Worm (Caenorhabditis elegans) whole organism, L4 larva: ENCODE measurements around the gene C02E7.6.

ENCODE experiments used
- F44E2.7 ChIP-seq: fragments of 200-800 bp; sonication (Bioruptor generic); IDR thresholded peaks from 2 replicates; pipeline ENCODE4 v2.1.2; 2022; ENCODE audit warnings: missing genetic modification characterization, missing compliant biosample characterization
- Y75B8A.6 ChIP-seq: fragments of 200-800 bp; sonication (Bioruptor generic); IDR thresholded peaks from 2 replicates; pipeline ENCODE4 v1.3.6; 2022; ENCODE audit warnings: missing genetic modification reagents, missing genetic modification characterization, missing compliant biosample characterization
- aly-2 ChIP-seq: sonication (generic microtip); optimal IDR thresholded peaks from 2 replicates; lab custom pipeline; 2018; ENCODE audit warnings: missing biosample characterization, missing genetic modification characterization
- ama-1 ChIP-seq: fragments of 150-350 bp; optimal IDR thresholded peaks from 2 replicates; lab custom pipeline; 2014; ENCODE audit warnings: inconsistent platforms, mixed read lengths
- attf-4 ChIP-seq: sonication (generic microtip); optimal IDR thresholded peaks from 3 replicates; lab custom pipeline; 2017; ENCODE audit warnings: missing biosample characterization, missing genetic modification characterization
- ceh-82 ChIP-seq: sonication (generic microtip); optimal IDR thresholded peaks from 2 replicates; lab custom pipeline; 2017; ENCODE audit warnings: missing biosample characterization, missing genetic modification characterization
- dmd-9 ChIP-seq: fragments of 200-800 bp; sonication (Bioruptor generic); IDR thresholded peaks from 2 replicates; pipeline ENCODE4 v1.3.6; 2022; ENCODE audit warnings: missing genetic modification reagents, missing genetic modification characterization, missing compliant biosample characterization
- duxl-1 ChIP-seq: sonication (generic microtip); optimal IDR thresholded peaks from 2 replicates; lab custom pipeline; 2016; ENCODE audit warnings: mild to moderate bottlenecking, missing genetic modification characterization, moderate library complexity, missing compliant biosample characterization; ENCODE audit not compliant: poor library complexity
- egl-27 ChIP-seq: sonication (generic microtip); optimal IDR thresholded peaks from 3 replicates; lab custom pipeline; 2017; ENCODE audit warnings: missing biosample characterization, missing genetic modification reagents, missing genetic modification characterization
- fos-1 ChIP-seq: fragments of 150-350 bp; optimal IDR thresholded peaks from 2 replicates; lab custom pipeline; 2014; ENCODE audit warnings: missing biosample characterization, missing genetic modification characterization
- hlh-30 ChIP-seq: sonication (generic microtip); optimal IDR thresholded peaks from 2 replicates; lab custom pipeline; 2017; ENCODE audit warnings: antibody characterized with exemption, mild to moderate bottlenecking, missing genetic modification characterization, missing compliant biosample characterization; ENCODE audit not compliant: insufficient read depth
- jun-1 ChIP-seq: fragments of 150-350 bp; optimal IDR thresholded peaks from 2 replicates; lab custom pipeline; 2014; ENCODE audit warnings: missing biosample characterization, missing genetic modification reagents, missing genetic modification characterization
- lin-1 ChIP-seq: fragments of 200-800 bp; sonication (Bioruptor generic); IDR thresholded peaks from 2 replicates; pipeline ENCODE4 v1.3.6; 2022; ENCODE audit warnings: missing genetic modification reagents, missing genetic modification characterization, missing compliant biosample characterization
- lin-13 ChIP-seq: fragments of 150-350 bp; optimal IDR thresholded peaks from 2 replicates; lab custom pipeline; 2014; ENCODE audit warnings: missing biosample characterization, missing genetic modification reagents, missing genetic modification characterization
- lin-15B ChIP-seq: fragments of 150-350 bp; sonication (generic microtip); optimal IDR thresholded peaks from 3 replicates; lab custom pipeline; 2014; ENCODE audit warnings: missing biosample characterization, missing genetic modification characterization
- lin-38 ChIP-seq: fragments of 200-800 bp; sonication (Bioruptor generic); IDR thresholded peaks from 2 replicates; pipeline ENCODE4 v1.3.6; 2022; ENCODE audit warnings: missing genetic modification reagents, missing genetic modification characterization, missing compliant biosample characterization
- madf-5 ChIP-seq, 2 experiments: fragments of 200-800 bp; sonication (Bioruptor generic); IDR thresholded peaks; 2 replicates each; pipeline ENCODE4 v1.3.6; 2022; ENCODE audit warnings: missing compliant biosample characterization in 2 of 2, missing genetic modification characterization in 2 of 2
- mdt-29 ChIP-seq: fragments of 200-800 bp; sonication (Bioruptor generic); IDR thresholded peaks from 2 replicates; pipeline ENCODE4 v1.3.6; 2022; ENCODE audit warnings: missing genetic modification reagents, missing genetic modification characterization, missing compliant biosample characterization
- nhr-25 ChIP-seq: sonication (generic microtip); optimal IDR thresholded peaks from 2 replicates; lab custom pipeline; 2017; ENCODE audit warnings: missing genetic modification characterization, mild to moderate bottlenecking, missing compliant biosample characterization, antibody characterized with exemption, moderate library complexity, borderline replicate concordance; ENCODE audit not compliant: insufficient read depth
- nhr-42 ChIP-seq: fragments of 200-800 bp; sonication (Bioruptor generic); IDR thresholded peaks from 2 replicates; pipeline ENCODE4 v1.3.6; 2022; ENCODE audit warnings: missing genetic modification characterization, missing compliant biosample characterization
- php-3 ChIP-seq: fragments of 200-800 bp; sonication (Bioruptor generic); IDR thresholded peaks from 2 replicates; pipeline ENCODE4 v1.3.6; 2022; ENCODE audit warnings: missing genetic modification reagents, missing genetic modification characterization, missing compliant biosample characterization
- pqm-1 ChIP-seq: sonication (generic microtip); optimal IDR thresholded peaks from 2 replicates; lab custom pipeline; 2017; ENCODE audit warnings: missing biosample characterization, missing genetic modification characterization
- rbr-2 ChIP-seq: sonication (generic microtip); optimal IDR thresholded peaks from 2 replicates; lab custom pipeline; 2016; ENCODE audit warnings: missing genotype, missing genetic modification characterization, missing compliant biosample characterization
- saeg-2 ChIP-seq: fragments of 200-800 bp; sonication (Bioruptor generic); IDR thresholded peaks from 2 replicates; pipeline ENCODE4 v1.3.6; 2022; ENCODE audit warnings: missing genetic modification reagents, missing genetic modification characterization, missing compliant biosample characterization
- sdz-12 ChIP-seq: fragments of 200-800 bp; sonication (Bioruptor generic); optimal IDR thresholded peaks from 2 replicates; lab custom pipeline; 2018; ENCODE audit warnings: mild to moderate bottlenecking, missing genetic modification characterization, missing compliant biosample characterization
- spr-3 ChIP-seq: fragments of 200-800 bp; sonication (Bioruptor generic); optimal IDR thresholded peaks from 2 replicates; lab custom pipeline; 2018; ENCODE audit warnings: mild to moderate bottlenecking, missing genetic modification characterization, missing compliant biosample characterization
- unc-130 ChIP-seq: sonication (generic microtip); optimal IDR thresholded peaks from 2 replicates; lab custom pipeline; 2016; ENCODE audit warnings: missing genetic modification reagents, missing genetic modification characterization, missing compliant biosample characterization
- unc-39 ChIP-seq: sonication (generic microtip); optimal IDR thresholded peaks from 2 replicates; lab custom pipeline; 2017; ENCODE audit warnings: missing biosample characterization, missing genetic modification characterization
- unc-62 ChIP-seq, 3 experiments: fragments of 150-350 bp in 1 of 3; sonication (generic microtip); optimal IDR thresholded peaks in 2 of 3; peaks in 1 of 3; 1 replicate in 1 of 3; 2 replicates in 2 of 3; lab custom pipeline; 2014 to 2017; ENCODE audit warnings: missing biosample characterization in 3 of 3, missing genetic modification characterization in 3 of 3, missing genetic modification reagents in 3 of 3, missing genotype in 1 of 3
- vab-7 ChIP-seq: fragments of 200-800 bp; sonication (Bioruptor generic); IDR thresholded peaks from 2 replicates; pipeline ENCODE4 v1.3.6; 2022; ENCODE audit warnings: missing genetic modification reagents, missing genetic modification characterization, missing compliant biosample characterization
- zip-11 ChIP-seq: fragments of 200-800 bp; sonication (Bioruptor generic); IDR thresholded peaks from 2 replicates; pipeline ENCODE4 v1.3.6; 2022; ENCODE audit warnings: missing genetic modification characterization, missing compliant biosample characterization

Gene C02E7.6

DNA sequence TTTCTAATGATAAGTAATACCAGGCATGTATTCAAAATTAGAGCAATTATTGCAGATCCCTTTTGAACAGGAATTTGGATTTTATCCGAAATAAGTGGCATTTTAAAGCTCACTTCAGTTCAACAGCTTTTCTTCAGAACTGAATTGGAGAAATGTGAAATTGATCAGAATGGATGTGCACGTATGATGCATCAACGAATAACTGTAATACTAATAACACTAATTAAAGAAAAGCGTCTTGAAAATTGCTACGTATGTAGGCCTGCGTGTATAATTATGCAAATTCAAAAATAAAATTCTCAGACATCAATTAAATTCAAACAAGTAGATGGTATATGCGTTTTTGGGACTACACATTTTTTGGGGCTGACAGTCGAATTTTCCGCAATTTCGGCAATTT is 10.8 kb downstream of the C02E7.6 start, which contains the start of gene str-205:
Gene str-205 (minus strand): TSS at position 101 of the 400 bp plus-strand sequence.
- TF ChIP-seq lin-1 (GFP tag; lab: Robert Waterston, UW): no peak
- TF ChIP-seq unc-39: no peak
- no peak for TF ChIP-seq duxl-1 (tag; lab: Kevin White, UChicago)
- TF ChIP-seq unc-62 (GFP tag; optimal IDR thresholded peaks at IDR 0.05 in 1 of 2; lab: Kevin White, UChicago): no peak
- TF ChIP-seq unc-62 (tag; optimal IDR thresholded peaks at IDR 0.05; lab: Kevin White, UChicago): no peak
- no peak for TF ChIP-seq lin-13 (GFP tag; lab: Kevin White, UChicago)
- TF ChIP-seq nhr-42 (GFP tag; lab: Robert Waterston, UW): no peak
- no peak for TF ChIP-seq aly-2
- TF ChIP-seq spr-3 (GFP tag; lab: Kevin White, UChicago): no peak

ce11 chrV:4932814-4933213 is 13.8 kb downstream of the C02E7.6 start, which contains the start of gene C02E7.10:
Gene C02E7.10 (minus strand): TSS chrV:4933045.
- no peak for TF ChIP-seq fos-1 (tag; lab: Kevin White, UChicago)
- TF ChIP-seq nhr-25 (tag; lab: Kevin White, UChicago): no peak
- peak in 1 of 2 experiments; percentile 90 for TF ChIP-seq unc-62 (GFP tag; optimal IDR thresholded peaks at IDR 0.05 in 1 of 2; lab: Kevin White, UChicago)
- TF ChIP-seq unc-62 (tag; optimal IDR thresholded peaks at IDR 0.05; lab: Kevin White, UChicago): no peak

- no peak for TF ChIP-seq php-3
- peak in 1 of 2 experiments; percentile 98 for TF ChIP-seq unc-62 (GFP tag; optimal IDR thresholded peaks at IDR 0.05 in 1 of 2; lab: Kevin White, UChicago)
- no peak for TF ChIP-seq unc-62 (tag; optimal IDR thresholded peaks at IDR 0.05; lab: Kevin White, UChicago)
- no peak for TF ChIP-seq mdt-29 (GFP tag; lab: Robert Waterston, UW)
- TF ChIP-seq attf-4 (tag; lab: Kevin White, UChicago): no peak
- TF ChIP-seq rbr-2 (tag; lab: Kevin White, UChicago): no peak
- no peak for TF ChIP-seq vab-7 (GFP tag; lab: Robert Waterston, UW)
- TF ChIP-seq F44E2.7 (GFP tag; lab: Robert Waterston, UW): no peak
Observed at ce11 chrV:4933268-4933667, 14.3 kb downstream of the C02E7.6 start.

- TF ChIP-seq hlh-30 (tag; lab: Kevin White, UChicago): no peak
- TF ChIP-seq spr-3 (GFP tag; lab: Kevin White, UChicago): no peak
- no peak for TF ChIP-seq egl-27 (tag; lab: Kevin White, UChicago)
- TF ChIP-seq sdz-12 (GFP tag; lab: Kevin White, UChicago): no peak
- TF ChIP-seq ceh-82 (tag; lab: Kevin White, UChicago): no peak
- no peak for TF ChIP-seq dmd-9
- TF ChIP-seq unc-130 (GFP tag; lab: Kevin White, UChicago): no peak
- no peak for TF ChIP-seq jun-1 (tag; lab: Kevin White, UChicago)
- no peak for TF ChIP-seq zip-11
Observed at ce11 chrV:4934406-4934805, 15.4 kb downstream of the C02E7.6 start, which contains the start of gene catp-2. Gene catp-2 (plus strand): TSS chrV:4934706.

- TF ChIP-seq ama-1 (lab: Kevin White, UChicago) (no peak), pqm-1 (peak; percentile 68), lin-15B (tag; lab: Kevin White, UChicago) (no peak), lin-38 (GFP tag; lab: Robert Waterston, UW) (no peak), Y75B8A.6 (no peak), madf-5 (GFP tag; IDR thresholded peaks at IDR 0.05; lab: Robert Waterston, UW) (no peak), mdt-29 (GFP tag; lab: Robert Waterston, UW) (no peak), saeg-2 (GFP tag; lab: Robert Waterston, UW) (no peak)
Observed at ce11 chrV:4935096-4935495, 16.1 kb downstream of the C02E7.6 start.
